Fruit fly (Drosophila melanogaster) whole organism, embryonic: ENCODE results near the gene Ptp10D.

ENCODE experiments used
- Asciz ChIP-seq: fragments of 200-800 bp; sonication (Bioruptor generic); optimal IDR thresholded peaks from 2 replicates; lab custom pipeline; 2017; ENCODE audit warnings: missing biosample characterization, mild to moderate bottlenecking, missing genetic modification characterization, missing genetic modification reagents
- BEAF-32 ChIP-seq: fragments of 200-800 bp; sonication (Bioruptor generic); optimal IDR thresholded peaks from 3 replicates; lab custom pipeline; 2017; ENCODE audit warnings: missing biosample characterization, missing genetic modification characterization, mild to moderate bottlenecking, moderate library complexity, missing genetic modification reagents
- Bteb2 ChIP-seq: fragments of 200-800 bp; sonication (Bioruptor generic); optimal IDR thresholded peaks from 2 replicates; lab custom pipeline; 2016; ENCODE audit warnings: missing biosample characterization, missing genetic modification characterization
- CG10267 ChIP-seq: fragments of 200-800 bp; sonication (Bioruptor generic); optimal IDR thresholded peaks from 2 replicates; lab custom pipeline; 2018; ENCODE audit warnings: missing biosample characterization, mild to moderate bottlenecking, missing genetic modification characterization, moderate library complexity
- CG10431 ChIP-seq: fragments of 200-800 bp; sonication (Bioruptor generic); optimal IDR thresholded peaks from 3 replicates; lab custom pipeline; 2018; ENCODE audit warnings: missing biosample characterization, mild to moderate bottlenecking, missing genetic modification characterization
- CG11085 ChIP-seq: fragments of 200-800 bp; sonication (Bioruptor generic); IDR thresholded peaks from 2 replicates; pipeline ENCODE4 v1.3.6; 2022; ENCODE audit warnings: missing biosample characterization, missing genetic modification characterization
- CG11560 ChIP-seq: fragments of 200-800 bp; sonication (Bioruptor generic); IDR thresholded peaks from 3 replicates; pipeline ENCODE4 v1.3.6; 2022; ENCODE audit warnings: missing biosample characterization, missing genetic modification characterization
- CG11696 ChIP-seq: fragments of 200-800 bp; sonication (Bioruptor generic); IDR thresholded peaks from 2 replicates; pipeline ENCODE4 v1.3.6; 2022; ENCODE audit warnings: missing biosample characterization, missing genetic modification characterization
- CG14014 ChIP-seq: fragments of 200-800 bp; sonication (Bioruptor generic); IDR thresholded peaks from 2 replicates; pipeline ENCODE4 v1.3.6; 2022; ENCODE audit warnings: missing biosample characterization, missing genetic modification characterization
- CG17912 ChIP-seq: fragments of 200-800 bp; sonication (Bioruptor generic); optimal IDR thresholded peaks from 2 replicates; lab custom pipeline; 2018; ENCODE audit warnings: missing biosample characterization, mild to moderate bottlenecking, missing genetic modification characterization
- CG18599 ChIP-seq: fragments of 200-800 bp; sonication (Bioruptor generic); optimal IDR thresholded peaks from 3 replicates; lab custom pipeline; 2017; ENCODE audit warnings: missing biosample characterization, missing genetic modification characterization, mild to moderate bottlenecking, moderate library complexity, missing genetic modification reagents
- CG2116 ChIP-seq: fragments of 200-800 bp; sonication (Bioruptor generic); optimal IDR thresholded peaks from 3 replicates; lab custom pipeline; 2018; ENCODE audit warnings: missing biosample characterization, mild to moderate bottlenecking, missing genetic modification characterization
- CG32532 ChIP-seq: fragments of 200-800 bp; sonication (Bioruptor generic); IDR thresholded peaks from 2 replicates; pipeline ENCODE4 v1.3.6; 2022; ENCODE audit warnings: missing biosample characterization, missing genetic modification characterization
- CG3995 ChIP-seq: fragments of 200-800 bp; sonication (Bioruptor generic); optimal IDR thresholded peaks from 3 replicates; lab custom pipeline; 2016; ENCODE audit warnings: missing biosample characterization, missing genetic modification characterization
- CG4617 ChIP-seq: fragments of 200-800 bp; sonication (Bioruptor generic); optimal IDR thresholded peaks from 3 replicates; lab custom pipeline; 2016; ENCODE audit warnings: missing biosample characterization, missing genetic modification characterization, borderline replicate concordance
- CG5953 ChIP-seq: fragments of 200-800 bp; sonication (Bioruptor generic); IDR thresholded peaks from 2 replicates; pipeline ENCODE4 v1.3.6; 2022; ENCODE audit warnings: missing biosample characterization, missing genetic modification characterization
- CG6175 ChIP-seq: fragments of 200-800 bp; sonication (Bioruptor generic); IDR thresholded peaks from 3 replicates; pipeline ENCODE4 v1.3.6; 2022; ENCODE audit warnings: missing biosample characterization, missing genetic modification characterization
- CG7556 ChIP-seq: fragments of 200-800 bp; sonication (Bioruptor generic); optimal IDR thresholded peaks from 2 replicates; lab custom pipeline; 2017; ENCODE audit warnings: missing biosample characterization, mild to moderate bottlenecking, missing genetic modification characterization
- CG7928 ChIP-seq: fragments of 200-800 bp; sonication (Bioruptor generic); optimal IDR thresholded peaks from 2 replicates; lab custom pipeline; 2017; ENCODE audit warnings: missing biosample characterization, mild to moderate bottlenecking, missing genetic modification characterization
- CG9215 ChIP-seq: fragments of 200-800 bp; sonication (Bioruptor generic); IDR thresholded peaks from 2 replicates; pipeline ENCODE4 v1.3.6; 2022; ENCODE audit warnings: missing biosample characterization, missing genetic modification characterization
- CTCF ChIP-seq: fragments of 200-800 bp; sonication (Bioruptor generic); optimal IDR thresholded peaks from 2 replicates; lab custom pipeline; 2017; ENCODE audit warnings: missing biosample characterization, mild to moderate bottlenecking, missing genetic modification characterization, moderate library complexity
- CkIIα-i1 ChIP-seq: fragments of 200-800 bp; sonication (Bioruptor generic); IDR thresholded peaks from 2 replicates; pipeline ENCODE4 v1.3.6; 2022; ENCODE audit warnings: missing biosample characterization, missing genetic modification characterization
- D ChIP-seq, 2 experiments: fragments of 200-800 bp in 1 of 2; fragments of >200 bp in 1 of 2; sonication (Bioruptor generic) in 1 of 2; optimal IDR thresholded peaks; 2 replicates in 1 of 2; 3 replicates in 1 of 2; lab custom pipeline; 2017; ENCODE audit warnings: mild to moderate bottlenecking in 1 of 2, missing biosample characterization in 1 of 2, missing genetic modification characterization in 1 of 2, missing genetic modification reagents in 1 of 2
- Dip2 ChIP-seq: fragments of 200-800 bp; sonication (Bioruptor generic); IDR thresholded peaks from 2 replicates; pipeline ENCODE4 v1.3.6; 2022; ENCODE audit warnings: missing biosample characterization, missing genetic modification characterization
- Dp ChIP-seq: fragments of 200-800 bp; sonication (Bioruptor generic); optimal IDR thresholded peaks from 2 replicates; lab custom pipeline; 2018; ENCODE audit warnings: missing biosample characterization, mild to moderate bottlenecking, missing genetic modification characterization, moderate library complexity
- Dref ChIP-seq: fragments of 200-800 bp; sonication (Bioruptor generic); IDR thresholded peaks from 2 replicates; pipeline ENCODE4 v1.3.6; 2022; ENCODE audit warnings: missing biosample characterization, missing genetic modification characterization
- Eip74EF ChIP-seq, 2 experiments: fragments of 200-800 bp in 1 of 2; fragments of >200 bp in 1 of 2; sonication (Bioruptor generic) in 1 of 2; optimal IDR thresholded peaks; 2 replicates each; lab custom pipeline; 2017 to 2019; ENCODE audit warnings: missing biosample characterization in 2 of 2, missing genetic modification characterization in 2 of 2, mild to moderate bottlenecking in 1 of 2, moderate library complexity in 1 of 2
- Ets97D ChIP-seq: fragments of 200-800 bp; sonication (Bioruptor generic); optimal IDR thresholded peaks from 3 replicates; lab custom pipeline; 2016; ENCODE audit warnings: missing biosample characterization, missing genetic modification characterization
- H15 ChIP-seq: fragments of 200-800 bp; sonication (Bioruptor generic); IDR thresholded peaks from 3 replicates; pipeline ENCODE4 v1.3.6; 2022; ENCODE audit warnings: missing biosample characterization, missing genetic modification characterization
- Jarid2 ChIP-seq: fragments of 200-800 bp; sonication (Bioruptor generic); optimal IDR thresholded peaks from 3 replicates; lab custom pipeline; 2017; ENCODE audit warnings: mild to moderate bottlenecking, missing biosample characterization, missing genetic modification reagents, missing genetic modification characterization
- Med ChIP-seq: fragments of 200-800 bp; sonication (Bioruptor generic); peaks from one replicate; lab custom pipeline; 2016; ENCODE audit warnings: missing biosample characterization, missing genetic modification characterization, mild to moderate bottlenecking, inconsistent platforms, moderate library complexity
- NFAT ChIP-seq: fragments of 200-800 bp; sonication (Bioruptor generic); IDR thresholded peaks from 2 replicates; pipeline ENCODE4 v1.3.6; 2022; ENCODE audit warnings: missing biosample characterization, missing genetic modification characterization
- NK7.1 ChIP-seq: fragments of 200-800 bp; sonication (Bioruptor generic); optimal IDR thresholded peaks from 3 replicates; lab custom pipeline; 2016; ENCODE audit warnings: missing biosample characterization, missing genetic modification characterization
- Pdp1 ChIP-seq, 2 experiments: fragments of 200-800 bp; sonication (Bioruptor generic); optimal IDR thresholded peaks; 3 replicates each; lab custom pipeline; 2016; ENCODE audit warnings: missing biosample characterization in 2 of 2, missing genetic modification characterization in 2 of 2, mild to moderate bottlenecking in 1 of 2, moderate library complexity in 1 of 2
- ato ChIP-seq: fragments of 200-800 bp; sonication (Bioruptor generic); IDR thresholded peaks from 2 replicates; pipeline ENCODE4 v1.3.6; 2022; ENCODE audit warnings: missing biosample characterization, missing genetic modification characterization; ENCODE audit not compliant: partially characterized antibody
- cato ChIP-seq: fragments of 200-800 bp; sonication (Bioruptor generic); optimal IDR thresholded peaks from 2 replicates; lab custom pipeline; 2016; ENCODE audit warnings: missing biosample characterization, missing genetic modification characterization, borderline replicate concordance
- chif ChIP-seq, 2 experiments: fragments of 200-800 bp; sonication (Bioruptor generic); optimal IDR thresholded peaks; 3 replicates each; lab custom pipeline; 2016; ENCODE audit warnings: missing biosample characterization in 2 of 2, missing genetic modification characterization in 2 of 2
- ems ChIP-seq: fragments of 200-800 bp; sonication (Bioruptor generic); optimal IDR thresholded peaks from 3 replicates; lab custom pipeline; 2016; ENCODE audit warnings: missing biosample characterization, missing genetic modification characterization
- ind ChIP-seq: fragments of 200-800 bp; sonication (Bioruptor generic); optimal IDR thresholded peaks from 3 replicates; lab custom pipeline; 2016; ENCODE audit warnings: missing biosample characterization, missing genetic modification characterization
- inv ChIP-seq: fragments of 200-800 bp; sonication (Bioruptor generic); IDR thresholded peaks from 2 replicates; pipeline ENCODE4 v1.3.6; 2022; ENCODE audit warnings: missing biosample characterization, missing genetic modification characterization; ENCODE audit not compliant: partially characterized antibody
- nau ChIP-seq: fragments of 200-800 bp; sonication (Bioruptor generic); optimal IDR thresholded peaks from 3 replicates; lab custom pipeline; 2017; ENCODE audit warnings: missing biosample characterization, mild to moderate bottlenecking, missing genetic modification characterization, missing genetic modification reagents
- oc ChIP-seq: fragments of 200-800 bp; sonication (Bioruptor generic); optimal IDR thresholded peaks from 2 replicates; lab custom pipeline; 2018; ENCODE audit warnings: missing biosample characterization, mild to moderate bottlenecking, missing genetic modification characterization, moderate library complexity
- repo ChIP-seq: fragments of 200-800 bp; sonication (Bioruptor generic); optimal IDR thresholded peaks from 2 replicates; lab custom pipeline; 2016; ENCODE audit warnings: missing biosample characterization, missing genetic modification characterization
- row ChIP-seq: fragments of 200-800 bp; sonication (Bioruptor generic); IDR thresholded peaks from 3 replicates; pipeline ENCODE4 v1.3.6; 2022; ENCODE audit warnings: missing biosample characterization, missing genetic modification characterization
- scrt ChIP-seq: fragments of 200-800 bp; sonication (Bioruptor generic); optimal IDR thresholded peaks from 2 replicates; lab custom pipeline; 2018; ENCODE audit warnings: missing biosample characterization, mild to moderate bottlenecking, missing genetic modification characterization, moderate library complexity
- tgo ChIP-seq: fragments of 200-800 bp; sonication (Bioruptor generic); IDR thresholded peaks from 3 replicates; pipeline ENCODE4 v1.3.6; 2022; ENCODE audit warnings: missing biosample characterization, missing genetic modification characterization
- ttk ChIP-seq: fragments of 200-800 bp; sonication (Bioruptor generic); IDR thresholded peaks from 2 replicates; pipeline ENCODE4 v2.1.2; 2022; ENCODE audit warnings: missing biosample characterization, missing genetic modification characterization
- yki ChIP-seq: fragments of >200 bp; optimal IDR thresholded peaks from 3 replicates; lab custom pipeline; 2018

Ptp10D gene

DNA sequence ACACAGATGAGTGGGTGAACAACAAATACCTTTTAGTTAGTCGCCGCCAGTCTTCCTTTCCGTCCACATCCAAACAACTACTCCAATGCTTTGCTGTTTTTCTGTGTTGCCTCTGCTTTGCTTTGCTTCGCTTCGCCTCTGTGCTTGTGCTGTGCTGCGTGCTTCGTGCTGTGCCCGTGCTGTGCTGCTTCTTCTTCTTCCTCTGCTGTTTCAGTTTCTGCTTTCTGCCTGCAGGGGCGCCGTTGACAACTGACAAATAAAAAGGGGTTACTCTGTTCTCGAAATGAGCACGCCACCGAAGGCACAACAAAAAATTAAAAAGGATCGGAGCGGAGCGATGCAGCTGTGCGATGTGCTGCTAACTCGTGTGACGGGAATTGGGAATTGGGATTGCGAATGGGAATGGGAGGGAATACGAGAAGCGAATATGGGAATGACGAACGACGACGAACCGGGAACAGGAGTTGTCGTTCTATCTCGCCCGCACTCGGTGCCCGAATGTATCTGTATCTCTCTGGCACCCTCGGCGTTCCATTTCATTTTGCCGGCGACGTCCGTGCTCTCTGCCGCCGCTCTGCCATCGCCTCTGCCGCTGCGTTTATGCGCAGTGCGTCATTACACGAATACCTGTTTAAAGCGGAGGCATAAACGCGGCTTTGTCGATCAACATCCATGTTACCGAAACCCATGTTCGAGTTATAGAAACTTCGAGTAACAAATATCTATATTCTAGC is 92.9 kb downstream of the Ptp10D start (continued):
- no peak for TF ChIP-seq Asciz
- TF ChIP-seq nau (GFP tag; lab: Kevin White, UChicago): peak; percentile 58
- no peak for TF ChIP-seq Dp (GFP tag; lab: Kevin White, UChicago)
- peak; percentile 47; the same call in 2 of the 3 replicates for TF ChIP-seq CG11560 (tag; lab: Robert Waterston, UW)
- TF ChIP-seq CG5953: peak; percentile 63
- peak; percentile 18 for TF ChIP-seq Ets97D (GFP tag; lab: Kevin White, UChicago)
- peak; percentile 73 for TF ChIP-seq ems
- peak in 1 of 2 experiments; percentile 40 for TF ChIP-seq Pdp1 (GFP tag; optimal IDR thresholded peaks at IDR 0.05; lab: Kevin White, UChicago)
- peak; percentile 63 for TF ChIP-seq tgo (GFP tag; lab: Robert Waterston, UW)
- TF ChIP-seq ind (GFP tag; lab: Kevin White, UChicago): peak; percentile 50
- peak; percentile 47; the same call in 1 of the 2 replicates for TF ChIP-seq ttk (GFP tag; lab: Robert Waterston, UW)
- 0 out of 2 replicates have a peak, but pooled peaks have one; percentile 2 for TF ChIP-seq CkIIα-i1 (GFP tag; lab: Robert Waterston, UW)
- TF ChIP-seq Med: peak; percentile 97
- peak; percentile 60 for TF ChIP-seq Jarid2
- TF ChIP-seq CG7928 (GFP tag; lab: Kevin White, UChicago): peak; percentile 37
- TF ChIP-seq CG7556: peak; percentile 66
- peak; percentile 76 for TF ChIP-seq CG14014
- TF ChIP-seq CG10267 (tag; lab: Kevin White, UChicago): peak; percentile 36
- no peak for TF ChIP-seq yki
- TF ChIP-seq CG4617 (GFP tag; lab: Kevin White, UChicago): no peak
- no peak for TF ChIP-seq cato
- no peak for TF ChIP-seq Dip2 (GFP tag; lab: Robert Waterston, UW)
- TF ChIP-seq D (optimal IDR thresholded peaks at IDR 0.05; lab: Kevin White, UChicago): peak; percentile 29
- peak; percentile 0 for TF ChIP-seq D (GFP tag; optimal IDR thresholded peaks at IDR 0.05; lab: Kevin White, UChicago)
- peak; percentile 77 for TF ChIP-seq NK7.1
- TF ChIP-seq H15 (GFP tag; lab: Robert Waterston, UW): peak; percentile 64; the same call in 2 of the 3 replicates
- TF ChIP-seq oc (tag; lab: Kevin White, UChicago): peak; percentile 53
- peak; percentile 37 for TF ChIP-seq scrt (GFP tag; lab: Kevin White, UChicago)
- peak; percentile 62; the same call in 1 of the 2 replicates for TF ChIP-seq NFAT
- TF ChIP-seq CG9215 (GFP tag; lab: Robert Waterston, UW): peak; percentile 69
- peak; percentile 31; the same call in 1 of the 2 replicates for TF ChIP-seq ato (GFP tag; lab: Robert Waterston, UW)
- TF ChIP-seq row: peak; percentile 82
- TF ChIP-seq CG17912: peak; percentile 32
- peak; percentile 55; the same call in 1 of the 2 replicates for TF ChIP-seq CG11085 (GFP tag; lab: Robert Waterston, UW)
- TF ChIP-seq CG18599: peak; percentile 77
- 0 out of 2 replicates have a peak, but pooled peaks have one; percentile 44 for TF ChIP-seq CG11696 (GFP tag; lab: Robert Waterston, UW)
- peak; percentile 21; the same call in 1 of the 2 replicates for TF ChIP-seq Dref
- TF ChIP-seq Bteb2 (GFP tag; lab: Kevin White, UChicago): no peak
- peak; percentile 61 for TF ChIP-seq BEAF-32
- TF ChIP-seq CG6175: peak; percentile 88
- no peak for TF ChIP-seq inv (GFP tag; lab: Robert Waterston, UW)
- peak in 1 of 2 experiments; percentile 46 for TF ChIP-seq Eip74EF (GFP tag; optimal IDR thresholded peaks at IDR 0.05; lab: Kevin White, UChicago)
- peak; percentile 84 for TF ChIP-seq CTCF (GFP tag; lab: Kevin White, UChicago)
- TF ChIP-seq CG2116 (GFP tag; lab: Kevin White, UChicago): no peak
- TF ChIP-seq CG10431 (GFP tag; lab: Kevin White, UChicago): peak; percentile 8
- TF ChIP-seq repo (GFP tag; lab: Kevin White, UChicago): no peak
- peak in 1 of 2 experiments; percentile 43 for TF ChIP-seq chif (GFP tag; optimal IDR thresholded peaks at IDR 0.05; lab: Kevin White, UChicago)
- no peak for TF ChIP-seq CG3995 (GFP tag; lab: Kevin White, UChicago)
- peak; percentile 77 for TF ChIP-seq CG32532 (GFP tag; lab: Robert Waterston, UW)
